Fruit fly (Drosophila melanogaster) whole organism, embryonic: Measurements from ENCODE around the gene cv-c.

ENCODE experiments used
- ATbp ChIP-seq: fragments of 200-800 bp; sonication (Bioruptor generic); optimal IDR thresholded peaks from 2 replicates; lab custom pipeline; 2017; ENCODE audit warnings: missing biosample characterization, mild to moderate bottlenecking, missing genetic modification characterization, missing genetic modification reagents
- Atf3 ChIP-seq: fragments of 200-800 bp; sonication (Bioruptor generic); optimal IDR thresholded peaks from 3 replicates; lab custom pipeline; 2016; ENCODE audit warnings: missing biosample characterization, missing genetic modification characterization
- B-H1 ChIP-seq: fragments of 200-800 bp; sonication (Bioruptor generic); IDR thresholded peaks from 3 replicates; pipeline ENCODE4 v1.3.6; 2022; ENCODE audit warnings: missing biosample characterization, missing genetic modification characterization
- Blimp-1 ChIP-seq: fragments of 200-800 bp; sonication (Bioruptor generic); optimal IDR thresholded peaks from 3 replicates; lab custom pipeline; 2018; ENCODE audit warnings: missing biosample characterization, missing genetic modification characterization, mild to moderate bottlenecking, moderate library complexity, missing genetic modification reagents
- CG1024 ChIP-seq: fragments of 200-800 bp; sonication (Bioruptor generic); IDR thresholded peaks from 2 replicates; pipeline ENCODE4 v1.3.6; 2022; ENCODE audit warnings: missing biosample characterization, missing genetic modification characterization
- CG10654 ChIP-seq: fragments of 200-800 bp; sonication (Bioruptor generic); optimal IDR thresholded peaks from 2 replicates; lab custom pipeline; 2016; ENCODE audit warnings: missing biosample characterization, missing genetic modification characterization
- CG12659 ChIP-seq: fragments of 200-800 bp; sonication (Bioruptor generic); optimal IDR thresholded peaks from 3 replicates; lab custom pipeline; 2017; ENCODE audit warnings: mild to moderate bottlenecking, missing biosample characterization, missing genetic modification reagents, missing genetic modification characterization
- CG12744 ChIP-seq: fragments of 200-800 bp; sonication (Bioruptor generic); optimal IDR thresholded peaks from 2 replicates; lab custom pipeline; 2016; ENCODE audit warnings: missing biosample characterization, missing genetic modification characterization
- CG12942 ChIP-seq: fragments of 200-800 bp; sonication (Bioruptor generic); optimal IDR thresholded peaks from 3 replicates; lab custom pipeline; 2016; ENCODE audit warnings: missing biosample characterization, missing genetic modification characterization
- CG13894 ChIP-seq: fragments of 200-800 bp; sonication (Bioruptor generic); optimal IDR thresholded peaks from 3 replicates; lab custom pipeline; 2018; ENCODE audit warnings: missing biosample characterization, mild to moderate bottlenecking, missing genetic modification characterization, moderate library complexity
- CG17186 ChIP-seq: fragments of 200-800 bp; sonication (Bioruptor generic); optimal IDR thresholded peaks from 3 replicates; lab custom pipeline; 2017; ENCODE audit warnings: missing biosample characterization, missing genetic modification reagents, missing genetic modification characterization
- CG17328 ChIP-seq: fragments of 200-800 bp; sonication (Bioruptor generic); IDR thresholded peaks from 2 replicates; pipeline ENCODE4 v1.3.6; 2022; ENCODE audit warnings: missing biosample characterization, missing genetic modification characterization
- CG30431 ChIP-seq: fragments of 200-800 bp; sonication (Bioruptor generic); optimal IDR thresholded peaks from 2 replicates; lab custom pipeline; 2017; ENCODE audit warnings: missing biosample characterization, missing genetic modification characterization
- CG31441 ChIP-seq: fragments of 200-800 bp; sonication (Bioruptor generic); IDR thresholded peaks from 2 replicates; pipeline ENCODE4 v1.3.6; 2022; ENCODE audit warnings: missing biosample characterization, missing genetic modification characterization
- CG3847 ChIP-seq: fragments of 200-800 bp; sonication (Bioruptor generic); IDR thresholded peaks from 2 replicates; pipeline ENCODE4 v1.3.6; 2022; ENCODE audit warnings: missing biosample characterization, missing genetic modification characterization
- CG4282 ChIP-seq: fragments of 200-800 bp; sonication (Bioruptor generic); optimal IDR thresholded peaks from 2 replicates; lab custom pipeline; 2016; ENCODE audit warnings: missing biosample characterization, missing genetic modification characterization
- CG4360 ChIP-seq: fragments of 200-800 bp; sonication (Bioruptor generic); IDR thresholded peaks from 2 replicates; pipeline ENCODE4 v1.3.6; 2022; ENCODE audit warnings: missing biosample characterization, missing genetic modification characterization
- CG4707 ChIP-seq: fragments of 200-800 bp; sonication (Bioruptor generic); optimal IDR thresholded peaks from 2 replicates; lab custom pipeline; 2018; ENCODE audit warnings: missing biosample characterization, mild to moderate bottlenecking, missing genetic modification characterization, moderate library complexity
- CG5953 ChIP-seq: fragments of 200-800 bp; sonication (Bioruptor generic); IDR thresholded peaks from 2 replicates; pipeline ENCODE4 v1.3.6; 2022; ENCODE audit warnings: missing biosample characterization, missing genetic modification characterization
- CG6272 ChIP-seq: fragments of 200-800 bp; sonication (Bioruptor generic); IDR thresholded peaks from 2 replicates; pipeline ENCODE4 v1.3.6; 2022; ENCODE audit warnings: missing biosample characterization, missing genetic modification characterization
- CG7556 ChIP-seq: fragments of 200-800 bp; sonication (Bioruptor generic); optimal IDR thresholded peaks from 2 replicates; lab custom pipeline; 2017; ENCODE audit warnings: missing biosample characterization, mild to moderate bottlenecking, missing genetic modification characterization
- CG7928 ChIP-seq: fragments of 200-800 bp; sonication (Bioruptor generic); optimal IDR thresholded peaks from 2 replicates; lab custom pipeline; 2017; ENCODE audit warnings: missing biosample characterization, mild to moderate bottlenecking, missing genetic modification characterization
- CG7963 ChIP-seq: fragments of 200-800 bp; sonication (Bioruptor generic); IDR thresholded peaks from 3 replicates; pipeline ENCODE4 v1.3.6; 2022; ENCODE audit warnings: missing biosample characterization, missing genetic modification characterization; ENCODE audit not compliant: partially characterized antibody
- CG8290 ChIP-seq, 3 experiments: fragments of 200-800 bp; sonication (Bioruptor generic); optimal IDR thresholded peaks; 2 replicates each; lab custom pipeline; 2016 to 2019; ENCODE audit warnings: missing biosample characterization in 3 of 3, missing genetic modification characterization in 3 of 3, mild to moderate bottlenecking in 2 of 3, moderate library complexity in 1 of 3
- CG9215 ChIP-seq: fragments of 200-800 bp; sonication (Bioruptor generic); IDR thresholded peaks from 2 replicates; pipeline ENCODE4 v1.3.6; 2022; ENCODE audit warnings: missing biosample characterization, missing genetic modification characterization
- CG9437 ChIP-seq: fragments of 200-800 bp; sonication (Bioruptor generic); optimal IDR thresholded peaks from 2 replicates; lab custom pipeline; 2018; ENCODE audit warnings: missing biosample characterization, mild to moderate bottlenecking, missing genetic modification characterization
- CG9817 ChIP-seq: fragments of 200-800 bp; sonication (Bioruptor generic); optimal IDR thresholded peaks from 2 replicates; lab custom pipeline; 2018; ENCODE audit warnings: missing biosample characterization, mild to moderate bottlenecking, missing genetic modification characterization, moderate library complexity
- Chrac-16 ChIP-seq: fragments of 200-800 bp; sonication (Bioruptor generic); optimal IDR thresholded peaks from 3 replicates; lab custom pipeline; 2016; ENCODE audit warnings: missing biosample characterization, missing genetic modification characterization
- CkIIα-i1 ChIP-seq: fragments of 200-800 bp; sonication (Bioruptor generic); IDR thresholded peaks from 2 replicates; pipeline ENCODE4 v1.3.6; 2022; ENCODE audit warnings: missing biosample characterization, missing genetic modification characterization
- CoRest ChIP-seq: fragments of 200-800 bp; sonication (Bioruptor generic); optimal IDR thresholded peaks from 3 replicates; lab custom pipeline; 2018; ENCODE audit warnings: missing biosample characterization, mild to moderate bottlenecking, missing genetic modification characterization, moderate library complexity
- Dip3 ChIP-seq: fragments of 200-800 bp; sonication (Bioruptor generic); optimal IDR thresholded peaks from 3 replicates; lab custom pipeline; 2016; ENCODE audit warnings: missing biosample characterization, missing genetic modification characterization
- Eip74EF ChIP-seq, 2 experiments: fragments of 200-800 bp in 1 of 2; fragments of >200 bp in 1 of 2; sonication (Bioruptor generic) in 1 of 2; optimal IDR thresholded peaks; 2 replicates each; lab custom pipeline; 2017 to 2019; ENCODE audit warnings: missing biosample characterization in 2 of 2, missing genetic modification characterization in 2 of 2, mild to moderate bottlenecking in 1 of 2, moderate library complexity in 1 of 2
- NK7.1 ChIP-seq: fragments of 200-800 bp; sonication (Bioruptor generic); optimal IDR thresholded peaks from 3 replicates; lab custom pipeline; 2016; ENCODE audit warnings: missing biosample characterization, missing genetic modification characterization
- Pdp1 ChIP-seq, 2 experiments: fragments of 200-800 bp; sonication (Bioruptor generic); optimal IDR thresholded peaks; 3 replicates each; lab custom pipeline; 2016; ENCODE audit warnings: missing biosample characterization in 2 of 2, missing genetic modification characterization in 2 of 2, mild to moderate bottlenecking in 1 of 2, moderate library complexity in 1 of 2
- Sry-δ ChIP-seq: fragments of 200-800 bp; sonication (Bioruptor generic); optimal IDR thresholded peaks from 2 replicates; lab custom pipeline; 2016; ENCODE audit warnings: missing biosample characterization, missing genetic modification characterization
- Ssrp ChIP-seq: fragments of 200-800 bp; sonication (Bioruptor generic); optimal IDR thresholded peaks from 2 replicates; lab custom pipeline; 2018; ENCODE audit warnings: missing biosample characterization, mild to moderate bottlenecking, missing genetic modification characterization, moderate library complexity
- caup ChIP-seq: fragments of 200-800 bp; sonication (Bioruptor generic); optimal IDR thresholded peaks from 3 replicates; lab custom pipeline; 2017; ENCODE audit warnings: missing biosample characterization, mild to moderate bottlenecking, missing genetic modification characterization, moderate library complexity; ENCODE audit not compliant: severe bottlenecking
- gem ChIP-seq: fragments of 200-800 bp; sonication (Bioruptor generic); optimal IDR thresholded peaks from 2 replicates; lab custom pipeline; 2019; ENCODE audit warnings: missing biosample characterization, mild to moderate bottlenecking, missing genetic modification characterization, moderate library complexity
- gsb-n ChIP-seq: fragments of 200-800 bp; sonication (Bioruptor generic); optimal IDR thresholded peaks from 3 replicates; lab custom pipeline; 2018; ENCODE audit warnings: missing biosample characterization, mild to moderate bottlenecking, missing genetic modification characterization
- ham ChIP-seq: fragments of 200-800 bp; sonication (Bioruptor generic); IDR thresholded peaks from 2 replicates; pipeline ENCODE4 v1.3.6; 2022; ENCODE audit warnings: missing biosample characterization, missing genetic modification characterization
- ind ChIP-seq: fragments of 200-800 bp; sonication (Bioruptor generic); optimal IDR thresholded peaks from 3 replicates; lab custom pipeline; 2016; ENCODE audit warnings: missing biosample characterization, missing genetic modification characterization
- ken ChIP-seq: fragments of 200-800 bp; sonication (Bioruptor generic); IDR thresholded peaks from 3 replicates; pipeline ENCODE4 v1.3.6; 2022; ENCODE audit warnings: missing biosample characterization, missing genetic modification characterization
- knrl ChIP-seq: fragments of 200-800 bp; sonication (Bioruptor generic); IDR thresholded peaks from 3 replicates; pipeline ENCODE4 v1.3.6; 2022; ENCODE audit warnings: missing biosample characterization, missing genetic modification characterization; ENCODE audit not compliant: partially characterized antibody
- sens ChIP-seq: fragments of 200-800 bp; sonication (Bioruptor generic); peaks from one replicate; lab custom pipeline; 2016; ENCODE audit warnings: missing biosample characterization, missing genetic modification characterization
- slou ChIP-seq: fragments of 200-800 bp; sonication (Bioruptor generic); optimal IDR thresholded peaks from 3 replicates; lab custom pipeline; 2016; ENCODE audit warnings: missing biosample characterization, missing genetic modification characterization
- sqz ChIP-seq: fragments of 200-800 bp; sonication (Bioruptor generic); optimal IDR thresholded peaks from 3 replicates; lab custom pipeline; 2018; ENCODE audit warnings: missing biosample characterization, mild to moderate bottlenecking, missing genetic modification characterization
- twi ChIP-seq: fragments of 200-800 bp; optimal IDR thresholded peaks from 2 replicates; lab custom pipeline; 2019; ENCODE audit warnings: missing biosample characterization, mild to moderate bottlenecking, missing genetic modification characterization, moderate library complexity
- usp ChIP-seq: fragments of >200 bp; optimal IDR thresholded peaks from 2 replicates; lab custom pipeline; 2017; ENCODE audit warnings: missing biosample characterization, missing genetic modification characterization
- wor ChIP-seq: fragments of 200-800 bp; sonication (Bioruptor generic); IDR thresholded peaks from 2 replicates; pipeline ENCODE4 v1.3.6; 2022; ENCODE audit warnings: missing biosample characterization, missing genetic modification characterization
- zfh2 ChIP-seq: fragments of 200-800 bp; sonication (Bioruptor generic); optimal IDR thresholded peaks from 2 replicates; lab custom pipeline; 2016; ENCODE audit warnings: missing biosample characterization, missing genetic modification characterization

The cv-c gene

dm6 chr3R:14478438-14479033, 3.0 kb downstream of the cv-c start (continued):
- TF ChIP-seq knrl (GFP tag; lab: Robert Waterston, UW) = no peak
- no peak for TF ChIP-seq CG4282 (GFP tag; lab: Kevin White, UChicago)
- peak; percentile 69 for TF ChIP-seq CG3847 (GFP tag; lab: Robert Waterston, UW)
- no peak for TF ChIP-seq CG7928 (GFP tag; lab: Kevin White, UChicago)
- no peak for TF ChIP-seq CG5953
- TF ChIP-seq CG9215 (GFP tag; lab: Robert Waterston, UW) = no peak
- no peak for TF ChIP-seq CG4360 (GFP tag; lab: Robert Waterston, UW)
- TF ChIP-seq CG8290 (GFP tag; optimal IDR thresholded peaks at IDR 0.05; lab: Kevin White, UChicago) = peak; percentile 76
- peak in 1 of 2 experiments; percentile 21 for TF ChIP-seq CG8290 (tag; optimal IDR thresholded peaks at IDR 0.05; lab: Kevin White, UChicago)
- TF ChIP-seq Blimp-1 (GFP tag; lab: Kevin White, UChicago) = peak; percentile 88
- TF ChIP-seq CG17328 (GFP tag; lab: Robert Waterston, UW) = peak; percentile 76
- TF ChIP-seq ken (GFP tag; lab: Robert Waterston, UW) = no peak; the same call in 2 of the 3 replicates
- TF ChIP-seq Ssrp (tag; lab: Kevin White, UChicago) = peak; percentile 82
- TF ChIP-seq zfh2 (GFP tag; lab: Kevin White, UChicago) = no peak
- peak; percentile 65 for TF ChIP-seq caup
- peak; percentile 69 for TF ChIP-seq CG9817 (tag; lab: Kevin White, UChicago)
- peak in 1 of 2 experiments; percentile 80 for TF ChIP-seq Eip74EF (GFP tag; optimal IDR thresholded peaks at IDR 0.05; lab: Kevin White, UChicago)
- TF ChIP-seq slou (GFP tag; lab: Kevin White, UChicago) = no peak
- peak; percentile 14 for TF ChIP-seq CG4707 (GFP tag; lab: Kevin White, UChicago)
- peak; percentile 69 for TF ChIP-seq CG10654 (GFP tag; lab: Kevin White, UChicago)
- peak; percentile 22 for TF ChIP-seq CG30431
- TF ChIP-seq CG12942 (GFP tag; lab: Kevin White, UChicago) = peak; percentile 34
- TF ChIP-seq ham = no peak
- TF ChIP-seq Dip3 (GFP tag; lab: Kevin White, UChicago) = no peak
- TF ChIP-seq ATbp = peak; percentile 45
- TF ChIP-seq CG7963 (GFP tag; lab: Robert Waterston, UW) = no peak
- TF ChIP-seq CG9437 = peak; percentile 71
- TF ChIP-seq CG12744 (GFP tag; lab: Kevin White, UChicago) = no peak
- peak; percentile 90 for TF ChIP-seq CG31441 (GFP tag; lab: Robert Waterston, UW)
- TF ChIP-seq gem (tag; lab: Kevin White, UChicago) = peak; percentile 95
- peak; percentile 3 for TF ChIP-seq Sry-δ (GFP tag; lab: Kevin White, UChicago)
- peak; percentile 78 for TF ChIP-seq sens (GFP tag; lab: Kevin White, UChicago)
- TF ChIP-seq NK7.1 (GFP tag; lab: Kevin White, UChicago) = no peak
- TF ChIP-seq CG7556 (GFP tag; lab: Kevin White, UChicago) = peak; percentile 92
- TF ChIP-seq gsb-n (tag; lab: Kevin White, UChicago) = peak; percentile 90
- TF ChIP-seq CG1024 (GFP tag; lab: Robert Waterston, UW) = no peak
- peak; percentile 75 for TF ChIP-seq sqz
- TF ChIP-seq Pdp1 (GFP tag; optimal IDR thresholded peaks at IDR 0.05; lab: Kevin White, UChicago) = peak in 1 of 2 experiments; percentile 56
- TF ChIP-seq CkIIα-i1 (GFP tag; lab: Robert Waterston, UW) = no peak
- peak; percentile 68 for TF ChIP-seq CG6272 (GFP tag; lab: Robert Waterston, UW)
- TF ChIP-seq usp (GFP tag; lab: Kevin White, UChicago) = no peak
- TF ChIP-seq CG17186 (GFP tag; lab: Kevin White, UChicago) = no peak
- TF ChIP-seq CG13894 (tag; lab: Kevin White, UChicago) = peak; percentile 34
- TF ChIP-seq twi (tag; lab: Kevin White, UChicago) = peak; percentile 45
- TF ChIP-seq wor (GFP tag; lab: Robert Waterston, UW) = no peak
- TF ChIP-seq Atf3 = no peak
- peak; percentile 68 for TF ChIP-seq CG12659 (GFP tag; lab: Kevin White, UChicago)
- TF ChIP-seq Chrac-16 = peak; percentile 71
- peak; percentile 64 for TF ChIP-seq B-H1
- TF ChIP-seq CoRest = peak; percentile 91
- peak; percentile 64 for TF ChIP-seq ind (GFP tag; lab: Kevin White, UChicago)
